Fruit fly (Drosophila melanogaster) whole organism, adult: Measurements from ENCODE around the gene ArgRS.

Experiments
- CG11617 ChIP-seq: fragments of 200-800 bp; sonication (Bioruptor generic); optimal IDR thresholded peaks from 2 replicates; lab custom pipeline; 2017; ENCODE audit warnings: mild to moderate bottlenecking, missing biosample characterization, missing genetic modification reagents, missing genetic modification characterization
- CG12768 ChIP-seq: fragments of 200-800 bp; sonication (Bioruptor generic); optimal IDR thresholded peaks from 2 replicates; lab custom pipeline; 2017; ENCODE audit warnings: missing biosample characterization, missing genetic modification characterization, mild to moderate bottlenecking, moderate library complexity, missing genetic modification reagents
- CG14711 ChIP-seq: fragments of 200-800 bp; sonication (Bioruptor generic); optimal IDR thresholded peaks from 2 replicates; lab custom pipeline; 2018; ENCODE audit warnings: missing biosample characterization, mild to moderate bottlenecking, missing genetic modification characterization, moderate library complexity
- CG1620 ChIP-seq: fragments of 200-800 bp; sonication (Bioruptor generic); optimal IDR thresholded peaks from 2 replicates; lab custom pipeline; 2016; ENCODE audit warnings: missing biosample characterization, missing genetic modification characterization
- CG33017 ChIP-seq: fragments of 200-800 bp; sonication (Bioruptor generic); optimal IDR thresholded peaks from 2 replicates; lab custom pipeline; 2018; ENCODE audit warnings: missing biosample characterization, mild to moderate bottlenecking, missing genetic modification characterization, moderate library complexity
- CG5204 ChIP-seq: fragments of 200-800 bp; sonication (Bioruptor generic); optimal IDR thresholded peaks from 2 replicates; lab custom pipeline; 2016; ENCODE audit warnings: missing biosample characterization, missing genetic modification characterization
- CG7045 ChIP-seq: fragments of 200-800 bp; sonication (Bioruptor generic); optimal IDR thresholded peaks from 2 replicates; lab custom pipeline; 2017; ENCODE audit warnings: missing biosample characterization, mild to moderate bottlenecking, missing genetic modification characterization
- CG7101 ChIP-seq: fragments of 200-800 bp; sonication (Bioruptor generic); optimal IDR thresholded peaks from 2 replicates; lab custom pipeline; 2018; ENCODE audit warnings: missing biosample characterization, mild to moderate bottlenecking, missing genetic modification characterization, moderate library complexity
- Clk ChIP-seq: fragments of 200-800 bp; sonication (Bioruptor generic); optimal IDR thresholded peaks from 2 replicates; lab custom pipeline; 2017; ENCODE audit warnings: missing biosample characterization, missing genetic modification characterization
- Crg-1 ChIP-seq: fragments of 200-800 bp; sonication (Bioruptor generic); optimal IDR thresholded peaks from 2 replicates; lab custom pipeline; 2016; ENCODE audit warnings: missing biosample characterization, missing genetic modification characterization
- Hr96 ChIP-seq: fragments of 200-800 bp; sonication (Bioruptor generic); optimal IDR thresholded peaks from 2 replicates; lab custom pipeline; 2016; ENCODE audit warnings: missing biosample characterization, missing genetic modification characterization
- Mnt ChIP-seq: fragments of 200-800 bp; sonication (Bioruptor generic); optimal IDR thresholded peaks from 2 replicates; lab custom pipeline; 2016; ENCODE audit warnings: missing biosample characterization, mild to moderate bottlenecking, missing genetic modification characterization
- bab1 ChIP-seq: fragments of 200-800 bp; sonication (Bioruptor generic); optimal IDR thresholded peaks from 3 replicates; lab custom pipeline; 2019; ENCODE audit warnings: missing biosample characterization, mild to moderate bottlenecking, missing genetic modification characterization, moderate library complexity
- cic ChIP-seq: fragments of 200-800 bp; sonication (Bioruptor generic); optimal IDR thresholded peaks from 2 replicates; lab custom pipeline; 2017; ENCODE audit warnings: missing biosample characterization, mild to moderate bottlenecking, missing genetic modification characterization, moderate library complexity
- cnc ChIP-seq, 2 experiments: fragments of >200 bp; optimal IDR thresholded peaks; 2 replicates each; lab custom pipeline; 2017
- kay ChIP-seq: fragments of 200-800 bp; sonication (Bioruptor generic); peaks from one replicate; lab custom pipeline; 2016; ENCODE audit warnings: missing biosample characterization, missing genetic modification characterization, borderline replicate concordance
- ovo ChIP-seq: fragments of 200-800 bp; sonication (Bioruptor generic); optimal IDR thresholded peaks from 2 replicates; lab custom pipeline; 2016; ENCODE audit warnings: missing biosample characterization, missing genetic modification characterization
- pad ChIP-seq: fragments of 200-800 bp; sonication (Bioruptor generic); optimal IDR thresholded peaks from 3 replicates; lab custom pipeline; 2017; ENCODE audit warnings: missing biosample characterization, missing genetic modification characterization, mild to moderate bottlenecking, moderate library complexity, missing genetic modification reagents
- tj ChIP-seq: fragments of 200-800 bp; sonication (Bioruptor generic); optimal IDR thresholded peaks from 3 replicates; lab custom pipeline; 2017; ENCODE audit warnings: missing biosample characterization, mild to moderate bottlenecking, missing genetic modification characterization, moderate library complexity
- toe ChIP-seq: fragments of 200-800 bp; sonication (Bioruptor generic); optimal IDR thresholded peaks from 2 replicates; lab custom pipeline; 2016; ENCODE audit warnings: missing biosample characterization, missing genetic modification characterization

Gene ArgRS

dm6 chrX:15840003-15840402 is 3.9 kb downstream of the ArgRS start:
- TF ChIP-seq pad: no peak
- TF ChIP-seq CG14711 (tag; lab: Kevin White, UChicago): no peak
- no peak for TF ChIP-seq CG7101 (tag; lab: Kevin White, UChicago)
- no peak for TF ChIP-seq CG7045 (GFP tag; lab: Kevin White, UChicago)
- no peak for TF ChIP-seq ovo (GFP tag; lab: Kevin White, UChicago)
- TF ChIP-seq CG11617 (GFP tag; lab: Kevin White, UChicago): no peak
- TF ChIP-seq toe (GFP tag; lab: Kevin White, UChicago): no peak
- no peak for TF ChIP-seq Crg-1
- TF ChIP-seq bab1: no peak
- no peak for TF ChIP-seq CG1620 (GFP tag; lab: Kevin White, UChicago)

- TF ChIP-seq CG11617 (GFP tag; lab: Kevin White, UChicago): no peak
- TF ChIP-seq ovo (GFP tag; lab: Kevin White, UChicago): no peak
Measured at dm6 chrX:15837530-15837929, 6.4 kb downstream of the ArgRS start, which contains the start of gene CG8565. CG8565 (plus strand) TSS chrX:15837830.

DNA sequence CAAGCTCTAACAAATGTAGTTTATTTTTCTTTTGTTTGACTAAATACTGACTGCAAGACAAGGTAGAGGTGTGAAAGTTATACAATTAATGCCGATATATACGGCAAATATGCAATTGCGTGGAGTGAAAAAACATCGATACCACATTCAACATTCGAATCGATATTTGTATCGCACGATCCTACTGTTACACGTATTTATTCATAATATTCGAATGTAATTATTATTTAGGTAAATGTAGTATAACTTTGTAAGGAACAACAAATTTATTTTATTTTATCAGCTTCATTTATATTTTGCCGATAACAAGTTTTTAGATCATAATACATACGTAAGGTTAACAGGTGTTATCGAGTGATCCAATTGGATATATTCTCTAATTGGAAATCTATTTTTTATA is 8.6 kb downstream of the ArgRS start, which contains the start of gene Chc:
Chc (minus strand) TSS at position 98 of the 400 bp plus-strand sequence.
- TF ChIP-seq CG11617 (GFP tag; lab: Kevin White, UChicago) (no peak), bab1 (peak; percentile 52), cic (GFP tag; lab: Kevin White, UChicago) (no peak), CG1620 (GFP tag; lab: Kevin White, UChicago) (peak; percentile 59), CG14711 (tag; lab: Kevin White, UChicago) (peak; percentile 10), toe (GFP tag; lab: Kevin White, UChicago) (peak; percentile 2), CG7101 (tag; lab: Kevin White, UChicago) (peak; percentile 26), Mnt (GFP tag; lab: Kevin White, UChicago) (peak; percentile 24)

DNA sequence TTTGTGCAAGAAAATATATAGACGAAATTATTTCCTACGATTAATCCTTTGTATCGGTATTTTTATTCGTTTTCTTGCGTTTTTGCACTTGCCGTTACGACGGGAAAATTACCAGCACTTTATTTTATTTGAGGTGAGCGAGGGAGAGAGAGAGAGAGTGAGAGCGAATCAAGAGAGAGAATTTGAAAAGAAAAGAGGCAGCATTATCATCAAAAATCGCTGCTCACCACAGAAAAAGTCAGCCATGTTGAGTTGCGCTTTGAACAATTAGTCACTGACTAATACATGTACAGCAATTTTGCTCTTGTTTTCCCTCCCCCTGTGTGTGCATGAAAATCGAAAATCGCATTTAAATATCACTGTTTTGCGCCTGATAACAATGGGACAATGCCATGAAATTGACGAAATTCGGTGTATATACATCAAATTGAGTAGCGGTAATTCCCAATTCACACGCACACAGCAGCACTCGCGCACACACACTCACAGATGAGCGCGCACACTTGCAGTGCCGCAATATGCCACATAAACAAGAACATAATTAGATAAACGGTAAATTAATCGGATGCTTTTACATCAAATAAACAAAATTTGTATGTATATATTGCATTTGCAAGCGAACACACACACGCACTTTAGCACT is 9.2 kb downstream of the ArgRS start:
- TF ChIP-seq kay: peak; percentile 96
- TF ChIP-seq ovo (GFP tag; lab: Kevin White, UChicago): peak; percentile 29
- TF ChIP-seq cic (GFP tag; lab: Kevin White, UChicago): no peak
- peak; percentile 80 for TF ChIP-seq tj
- TF ChIP-seq CG14711 (tag; lab: Kevin White, UChicago): no peak
- TF ChIP-seq Hr96: no peak
- no peak for TF ChIP-seq CG33017
- TF ChIP-seq toe (GFP tag; lab: Kevin White, UChicago): no peak
- TF ChIP-seq bab1: no peak
- TF ChIP-seq Clk: no peak
- no peak for TF ChIP-seq CG12768
- peak; percentile 43 for TF ChIP-seq Mnt (GFP tag; lab: Kevin White, UChicago)
- no peak for TF ChIP-seq CG1620 (GFP tag; lab: Kevin White, UChicago)
- no peak for TF ChIP-seq CG7101 (tag; lab: Kevin White, UChicago)
- TF ChIP-seq CG5204 (GFP tag; lab: Kevin White, UChicago): no peak
- TF ChIP-seq cnc (optimal IDR thresholded peaks at IDR 0.05; lab: Kevin White, UChicago): no peak
- peak; percentile 38 for TF ChIP-seq CG11617 (GFP tag; lab: Kevin White, UChicago)
- TF ChIP-seq CG7045 (GFP tag; lab: Kevin White, UChicago): no peak
- peak; percentile 74 for TF ChIP-seq pad
- no peak for TF ChIP-seq Crg-1

dm6 chrX:15833957-15834356 is 10.0 kb downstream of the ArgRS start:
- no peak for TF ChIP-seq tj
- TF ChIP-seq Hr96: no peak
- TF ChIP-seq Crg-1: no peak
- no peak for TF ChIP-seq bab1
- TF ChIP-seq cnc (optimal IDR thresholded peaks at IDR 0.05; lab: Kevin White, UChicago): no peak

dm6 chrX:15822363-15822762 is 21.6 kb downstream of the ArgRS start:
- no peak for TF ChIP-seq CG1620 (GFP tag; lab: Kevin White, UChicago)
- TF ChIP-seq cnc (optimal IDR thresholded peaks at IDR 0.05; lab: Kevin White, UChicago): no peak
- TF ChIP-seq bab1: no peak
- TF ChIP-seq tj: no peak
- TF ChIP-seq CG12768: no peak
- no peak for TF ChIP-seq CG11617 (GFP tag; lab: Kevin White, UChicago)
- no peak for TF ChIP-seq Hr96
- TF ChIP-seq pad: no peak
- TF ChIP-seq ovo (GFP tag; lab: Kevin White, UChicago): no peak

DNA sequence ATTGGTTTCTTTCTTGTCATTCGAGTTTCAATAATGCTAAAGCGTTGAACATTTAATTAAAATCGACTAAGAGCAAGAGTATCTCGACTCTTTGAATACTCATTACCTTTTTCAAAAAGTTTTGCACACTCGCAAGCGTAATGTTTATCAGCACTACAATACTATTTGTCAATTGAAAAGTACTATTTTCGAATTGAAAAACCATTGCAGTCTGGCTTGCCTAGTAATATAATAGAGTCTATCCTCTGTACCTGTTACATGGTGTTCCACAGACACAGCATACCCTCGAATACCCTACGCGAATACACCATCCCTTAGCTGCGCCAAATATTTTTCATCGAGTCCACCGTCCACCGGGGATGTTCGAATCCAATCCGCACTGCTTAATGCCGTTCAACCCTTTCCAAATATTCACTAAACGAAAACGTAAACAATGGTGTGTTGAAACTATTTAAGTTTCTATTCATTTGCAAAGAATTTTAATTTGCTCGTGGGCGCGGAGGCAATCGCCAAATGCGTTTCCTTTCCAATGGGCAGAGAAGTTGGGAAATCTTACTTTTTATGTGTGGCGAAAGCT is 25.2 kb downstream of the ArgRS start:
- no peak for TF ChIP-seq CG12768
- no peak for TF ChIP-seq Clk
- TF ChIP-seq bab1: no peak
- no peak for TF ChIP-seq pad
- no peak for TF ChIP-seq Mnt (GFP tag; lab: Kevin White, UChicago)
- TF ChIP-seq ovo (GFP tag; lab: Kevin White, UChicago): no peak
- TF ChIP-seq CG11617 (GFP tag; lab: Kevin White, UChicago): no peak
- TF ChIP-seq tj: no peak
- TF ChIP-seq Crg-1: no peak
